Fruit fly (Drosophila melanogaster): ENCODE measurements around the gene CG14625.

The CG14625 gene

dm6 chrX:1250104-1250503 is 50.8 kb downstream of the CG14625 start:
- TF ChIP-seq Mio (GFP tag; optimal IDR thresholded peaks at IDR 0.05) (no peak), sage (GFP tag; optimal IDR thresholded peaks at IDR 0.05) (no peak), CrebA (GFP tag; optimal IDR thresholded peaks at IDR 0.05; ENCODE audit: borderline replicate concordance) (no peak), CG9705 (GFP tag; optimal IDR thresholded peaks at IDR 0.05) (no peak), jim (GFP tag; optimal IDR thresholded peaks at IDR 0.05) (no peak), Hnf4 (GFP tag; optimal IDR thresholded peaks at IDR 0.05) (no peak)

All from whole organism, wandering third instar larva.